Fruit fly (Drosophila melanogaster): ENCODE measurements around the gene CG11679.

dm6 chrX:15769457-15769856, 30.7 kb upstream of the CG11679 start, which contains the start of gene CG33172:
- TF ChIP-seq CTCF (optimal IDR thresholded peaks at IDR 0.05) (no peak), CG8478 (optimal IDR thresholded peaks at IDR 0.05) (no peak)

Data from S2 (cell line).